Fruit fly (Drosophila melanogaster) whole organism, pupa: ENCODE data around the gene CG5071.
A peak's percentile ranks its signal among the peaks of the same experiment; 100 is the strongest.

Experiments used
- CG12605 ChIP-seq: fragments of 200-800 bp; sonication (Bioruptor generic); IDR thresholded peaks from 2 replicates; pipeline ENCODE4 v1.3.6; 2022; ENCODE audit warnings: missing biosample characterization, missing genetic modification characterization
- CG13204 ChIP-seq: fragments of 200-800 bp; sonication (Bioruptor generic); optimal IDR thresholded peaks from 2 replicates; lab custom pipeline; 2018; ENCODE audit warnings: missing biosample characterization, mild to moderate bottlenecking, missing genetic modification characterization, moderate library complexity
- CG14655 ChIP-seq: fragments of 200-800 bp; sonication (Bioruptor generic); optimal IDR thresholded peaks from 3 replicates; lab custom pipeline; 2017; ENCODE audit warnings: mild to moderate bottlenecking, missing biosample characterization, missing genetic modification reagents, missing genetic modification characterization
- CG17806 ChIP-seq: fragments of 200-800 bp; sonication (Bioruptor generic); optimal IDR thresholded peaks from 2 replicates; lab custom pipeline; 2018; ENCODE audit warnings: missing biosample characterization, mild to moderate bottlenecking, missing genetic modification characterization, moderate library complexity
- CG4496 ChIP-seq: fragments of 200-800 bp; sonication (Bioruptor generic); IDR thresholded peaks from 3 replicates; pipeline ENCODE4 v1.3.6; 2022; ENCODE audit warnings: missing biosample characterization, missing genetic modification characterization
- CG8159 ChIP-seq: fragments of 200-800 bp; sonication (Bioruptor generic); optimal IDR thresholded peaks from 3 replicates; lab custom pipeline; 2018; ENCODE audit warnings: missing biosample characterization, mild to moderate bottlenecking, missing genetic modification characterization, moderate library complexity
- EcR ChIP-seq: fragments of 200-800 bp; sonication (Bioruptor generic); optimal IDR thresholded peaks from 3 replicates; lab custom pipeline; 2019; ENCODE audit warnings: missing biosample characterization, missing genetic modification characterization, mild to moderate bottlenecking, moderate library complexity, missing genetic modification reagents
- Ets98B ChIP-seq: fragments of 200-800 bp; sonication (Bioruptor generic); IDR thresholded peaks from 2 replicates; pipeline ENCODE4 v1.3.6; 2022; ENCODE audit warnings: missing biosample characterization, missing genetic modification characterization
- Pif1A ChIP-seq: fragments of 200-800 bp; sonication (Bioruptor generic); optimal IDR thresholded peaks from 3 replicates; lab custom pipeline; 2016; ENCODE audit warnings: missing biosample characterization, missing genetic modification characterization
- Snoo ChIP-seq: fragments of 200-800 bp; sonication (Bioruptor generic); optimal IDR thresholded peaks from 3 replicates; lab custom pipeline; 2017; ENCODE audit warnings: missing biosample characterization, mild to moderate bottlenecking, missing genetic modification characterization, inconsistent platforms
- fd96Ca ChIP-seq: fragments of 200-800 bp; sonication (Bioruptor generic); IDR thresholded peaks from 3 replicates; pipeline ENCODE4 v1.3.6; 2022; ENCODE audit warnings: missing biosample characterization, missing genetic modification characterization
- rn ChIP-seq: fragments of 200-800 bp; sonication (Bioruptor generic); IDR thresholded peaks from 2 replicates; pipeline ENCODE4 v1.3.6; 2022; ENCODE audit warnings: missing biosample characterization, missing genetic modification characterization

- peak; percentile 17; the same call in 1 of the 3 replicates for TF ChIP-seq fd96Ca (GFP tag; lab: Robert Waterston, UW)
- no peak for TF ChIP-seq CG4496 (GFP tag; lab: Robert Waterston, UW)
- TF ChIP-seq Pif1A (GFP tag; lab: Kevin White, UChicago): peak; percentile 1
- TF ChIP-seq rn: no peak
- TF ChIP-seq CG17806: no peak
- TF ChIP-seq Snoo (tag; lab: Kevin White, UChicago): no peak
- TF ChIP-seq CG14655 (GFP tag; lab: Kevin White, UChicago): no peak
- TF ChIP-seq CG8159 (tag; lab: Kevin White, UChicago): no peak
- TF ChIP-seq CG13204 (GFP tag; lab: Kevin White, UChicago): no peak
- TF ChIP-seq EcR (GFP tag; lab: Kevin White, UChicago): no peak
- TF ChIP-seq CG12605: no peak; the same call in 1 of the 2 replicates
- no peak for TF ChIP-seq Ets98B (GFP tag; lab: Robert Waterston, UW)
These were observed 43.4 kb downstream of the CG5071 start, which contains the start of gene RASSF8 for dm6 chr3R:25661531-25662193.
